Fruit fly (Drosophila melanogaster): ENCODE results near the gene CG32944.

dm6 chr3R:4419482-4419881 is at the start of gene CG32944:
- TF ChIP-seq ttk (optimal IDR thresholded peaks at IDR 0.05) (no peak), insv (optimal IDR thresholded peaks at IDR 0.05) (no peak), psq (optimal IDR thresholded peaks at IDR 0.05) (no peak), Myc (optimal IDR thresholded peaks at IDR 0.05) (no peak)
